Comparison of ENCODE assay signal across 2 fruit fly cellular contexts in genomic region chrX:5926718-5927117, dm6.
TF ChIP-seq lines count a peak whose summit lies in the region.

No protein-coding gene starts in this region.

TF ChIP-seq in whole organism, prepupa, 60 proteins besides CTCF, POLR2A, EP300 and RAD21 (continued from another document):
- peak; percentile 65 for TF ChIP-seq eg (GFP tag; IDR thresholded peaks at IDR 0.05; lab: Robert Waterston, UW)
- TF ChIP-seq esn (GFP tag; optimal IDR thresholded peaks at IDR 0.05; lab: Kevin White, UChicago), result peak; percentile 63
- peak; percentile 81 for TF ChIP-seq CG15336 (GFP tag; IDR thresholded peaks at IDR 0.05; lab: Robert Waterston, UW)
- TF ChIP-seq CG8632 (GFP tag; optimal IDR thresholded peaks at IDR 0.05; lab: Kevin White, UChicago), result peak; percentile 50
- no peak for TF ChIP-seq ss (GFP tag; optimal IDR thresholded peaks at IDR 0.05; lab: Kevin White, UChicago)
- TF ChIP-seq fd85E (GFP tag; optimal IDR thresholded peaks at IDR 0.05; lab: Kevin White, UChicago), result no peak
- TF ChIP-seq topi (GFP tag; optimal IDR thresholded peaks at IDR 0.05; lab: Kevin White, UChicago), result peak; percentile 65
- peak; percentile 64 for TF ChIP-seq dac (GFP tag; optimal IDR thresholded peaks at IDR 0.05; lab: Kevin White, UChicago)
- TF ChIP-seq Eip93F (GFP tag; optimal IDR thresholded peaks at IDR 0.05; lab: Kevin White, UChicago), result no peak
- TF ChIP-seq Smox (GFP tag; optimal IDR thresholded peaks at IDR 0.05; lab: Kevin White, UChicago), result peak; percentile 52
- TF ChIP-seq CG10631 (GFP tag; optimal IDR thresholded peaks at IDR 0.05; lab: Kevin White, UChicago), result peak; percentile 76
- peak; percentile 75 for TF ChIP-seq CG8119 (GFP tag; IDR thresholded peaks at IDR 0.05; lab: Robert Waterston, UW)
- peak; percentile 67 for TF ChIP-seq Met (GFP tag; optimal IDR thresholded peaks at IDR 0.05; lab: Kevin White, UChicago)
- peak; percentile 10 for TF ChIP-seq Eip75B (GFP tag; optimal IDR thresholded peaks at IDR 0.05; lab: Kevin White, UChicago)
- peak; percentile 55 for TF ChIP-seq CG1621 (tag; optimal IDR thresholded peaks at IDR 0.05; lab: Kevin White, UChicago)
- TF ChIP-seq CG6276 (GFP tag; optimal IDR thresholded peaks at IDR 0.05; lab: Kevin White, UChicago), result peak; percentile 54
- peak; percentile 78 for TF ChIP-seq acj6 (GFP tag; optimal IDR thresholded peaks at IDR 0.05; lab: Kevin White, UChicago)
- TF ChIP-seq lz (GFP tag; optimal IDR thresholded peaks at IDR 0.05; lab: Kevin White, UChicago), result peak; percentile 46
- TF ChIP-seq Sox15 (GFP tag; optimal IDR thresholded peaks at IDR 0.05; lab: Kevin White, UChicago), result peak; percentile 50
- TF ChIP-seq CG3032 (tag; optimal IDR thresholded peaks at IDR 0.05; lab: Kevin White, UChicago), result peak; percentile 60
- TF ChIP-seq CG6808 (GFP tag; optimal IDR thresholded peaks at IDR 0.05; lab: Kevin White, UChicago), result peak; percentile 3
- TF ChIP-seq CG7368 (GFP tag; optimal IDR thresholded peaks at IDR 0.05; lab: Kevin White, UChicago), result peak; percentile 65
- TF ChIP-seq cyc (GFP tag; optimal IDR thresholded peaks at IDR 0.05; lab: Kevin White, UChicago), result peak; percentile 52
- TF ChIP-seq Blimp-1 (GFP tag; optimal IDR thresholded peaks at IDR 0.05; lab: Kevin White, UChicago), result no peak
- peak; percentile 58 for TF ChIP-seq Lpt (GFP tag; optimal IDR thresholded peaks at IDR 0.05; lab: Kevin White, UChicago)
- peak; percentile 41 for TF ChIP-seq CG11762 (GFP tag; optimal IDR thresholded peaks at IDR 0.05; lab: Kevin White, UChicago; ENCODE audit: insufficient read depth)
- TF ChIP-seq fkh (GFP tag; optimal IDR thresholded peaks at IDR 0.05; lab: Kevin White, UChicago), result no peak
- TF ChIP-seq CG3919 (GFP tag; optimal IDR thresholded peaks at IDR 0.05; lab: Kevin White, UChicago), result peak; percentile 73
- TF ChIP-seq CG6792 (GFP tag; optimal IDR thresholded peaks at IDR 0.05; lab: Kevin White, UChicago), result peak; percentile 74
- peak; percentile 54 for TF ChIP-seq Hr4 (GFP tag; optimal IDR thresholded peaks at IDR 0.05; lab: Kevin White, UChicago)
- TF ChIP-seq fd59A (GFP tag; optimal IDR thresholded peaks at IDR 0.05; lab: Kevin White, UChicago), result peak; percentile 53
- TF ChIP-seq Sox14 (GFP tag; optimal IDR thresholded peaks at IDR 0.05; lab: Kevin White, UChicago), result peak; percentile 68
- TF ChIP-seq CG16779 (tag; optimal IDR thresholded peaks at IDR 0.05; lab: Kevin White, UChicago), result no peak
- peak; percentile 46 for TF ChIP-seq Gug (GFP tag; IDR thresholded peaks at IDR 0.05; lab: Robert Waterston, UW)
- TF ChIP-seq CG31627 (GFP tag; optimal IDR thresholded peaks at IDR 0.05; lab: Kevin White, UChicago), result peak; percentile 59
- TF ChIP-seq salr (GFP tag; optimal IDR thresholded peaks at IDR 0.05; lab: Kevin White, UChicago), result peak; percentile 65 to 68
- peak; percentile 68 for TF ChIP-seq Ets96B (tag; optimal IDR thresholded peaks at IDR 0.05; lab: Kevin White, UChicago)
TF ChIP-seq in whole organism, prepupa: peak in this region for 50.

TF ChIP-seq in whole organism, wandering third instar larva, 38 proteins besides CTCF, POLR2A, EP300 and RAD21 (continued from another document):
- TF ChIP-seq Hr83 (GFP tag; optimal IDR thresholded peaks at IDR 0.05; lab: Kevin White, UChicago; ENCODE audit: poor library complexity, severe bottlenecking) (no peak), tai (GFP tag; optimal IDR thresholded peaks at IDR 0.05; lab: Kevin White, UChicago) (no peak), Abd-B (GFP tag; optimal IDR thresholded peaks at IDR 0.05; lab: Kevin White, UChicago) (no peak), sage (GFP tag; optimal IDR thresholded peaks at IDR 0.05; lab: Kevin White, UChicago) (no peak), brk (GFP tag; optimal IDR thresholded peaks at IDR 0.05; lab: Kevin White, UChicago) (no peak), dl (GFP tag; optimal IDR thresholded peaks at IDR 0.05; lab: Kevin White, UChicago; ENCODE audit: insufficient read depth in 1 of 2, partially characterized antibody in 2 of 2) (no peak), Hnf4 (GFP tag; optimal IDR thresholded peaks at IDR 0.05; lab: Kevin White, UChicago) (peak; percentile 23)
TF ChIP-seq in whole organism, wandering third instar larva: peak in this region for 9.
